Fruit fly (Drosophila melanogaster) whole organism, embryonic: Measurements from ENCODE around the gene CG3009.
A peak's percentile ranks its signal among the peaks of the same experiment; 100 is the strongest.

Source experiments
- CG11504 ChIP-seq: fragments of 200-800 bp; sonication (Bioruptor generic); optimal IDR thresholded peaks from 3 replicates; lab custom pipeline; 2019; ENCODE audit warnings: missing biosample characterization, mild to moderate bottlenecking, missing genetic modification characterization, moderate library complexity
- CG11560 ChIP-seq: fragments of 200-800 bp; sonication (Bioruptor generic); IDR thresholded peaks from 3 replicates; pipeline ENCODE4 v1.3.6; 2022; ENCODE audit warnings: missing biosample characterization, missing genetic modification characterization
- CG11723 ChIP-seq: fragments of 200-800 bp; sonication (Bioruptor generic); optimal IDR thresholded peaks from 2 replicates; lab custom pipeline; 2017; ENCODE audit warnings: missing biosample characterization, mild to moderate bottlenecking, missing genetic modification characterization
- CG13123 ChIP-seq: fragments of 200-800 bp; sonication (Bioruptor generic); optimal IDR thresholded peaks from 2 replicates; lab custom pipeline; 2016; ENCODE audit warnings: missing biosample characterization, missing genetic modification characterization
- CG14965 ChIP-seq: fragments of 200-800 bp; sonication (Bioruptor generic); optimal IDR thresholded peaks from 2 replicates; lab custom pipeline; 2016; ENCODE audit warnings: missing biosample characterization, missing genetic modification characterization, borderline replicate concordance
- CG15601 ChIP-seq: fragments of 200-800 bp; sonication (Bioruptor generic); optimal IDR thresholded peaks from 3 replicates; lab custom pipeline; 2019; ENCODE audit warnings: missing biosample characterization, mild to moderate bottlenecking, missing genetic modification characterization, moderate library complexity
- CG16815 ChIP-seq: fragments of 200-800 bp; sonication (Bioruptor generic); optimal IDR thresholded peaks from 3 replicates; lab custom pipeline; 2017; ENCODE audit warnings: missing biosample characterization, mild to moderate bottlenecking, missing genetic modification characterization
- CG17186 ChIP-seq: fragments of 200-800 bp; sonication (Bioruptor generic); optimal IDR thresholded peaks from 3 replicates; lab custom pipeline; 2017; ENCODE audit warnings: missing biosample characterization, missing genetic modification reagents, missing genetic modification characterization
- CG18764 ChIP-seq: fragments of 200-800 bp; sonication (Bioruptor generic); optimal IDR thresholded peaks from 3 replicates; lab custom pipeline; 2016; ENCODE audit warnings: missing biosample characterization, missing genetic modification characterization
- CG2678 ChIP-seq: fragments of 200-800 bp; sonication (Bioruptor generic); optimal IDR thresholded peaks from 3 replicates; lab custom pipeline; 2019; ENCODE audit warnings: missing biosample characterization, mild to moderate bottlenecking, missing genetic modification characterization, moderate library complexity
- CG3847 ChIP-seq: fragments of 200-800 bp; sonication (Bioruptor generic); IDR thresholded peaks from 2 replicates; pipeline ENCODE4 v1.3.6; 2022; ENCODE audit warnings: missing biosample characterization, missing genetic modification characterization
- CG4282 ChIP-seq: fragments of 200-800 bp; sonication (Bioruptor generic); optimal IDR thresholded peaks from 2 replicates; lab custom pipeline; 2016; ENCODE audit warnings: missing biosample characterization, missing genetic modification characterization
- CG4707 ChIP-seq: fragments of 200-800 bp; sonication (Bioruptor generic); optimal IDR thresholded peaks from 2 replicates; lab custom pipeline; 2018; ENCODE audit warnings: missing biosample characterization, mild to moderate bottlenecking, missing genetic modification characterization, moderate library complexity
- CG4730 ChIP-seq: fragments of 200-800 bp; sonication (Bioruptor generic); IDR thresholded peaks from 2 replicates; pipeline ENCODE4 v1.3.6; 2022; ENCODE audit warnings: missing biosample characterization, missing genetic modification characterization
- CG5953 ChIP-seq: fragments of 200-800 bp; sonication (Bioruptor generic); IDR thresholded peaks from 2 replicates; pipeline ENCODE4 v1.3.6; 2022; ENCODE audit warnings: missing biosample characterization, missing genetic modification characterization
- CG6654 ChIP-seq: fragments of 200-800 bp; sonication (Bioruptor generic); optimal IDR thresholded peaks from 2 replicates; lab custom pipeline; 2017; ENCODE audit warnings: missing biosample characterization, mild to moderate bottlenecking, missing genetic modification characterization
- CG7963 ChIP-seq: fragments of 200-800 bp; sonication (Bioruptor generic); IDR thresholded peaks from 3 replicates; pipeline ENCODE4 v1.3.6; 2022; ENCODE audit warnings: missing biosample characterization, missing genetic modification characterization; ENCODE audit not compliant: partially characterized antibody
- CG8290 ChIP-seq, 3 experiments: fragments of 200-800 bp; sonication (Bioruptor generic); optimal IDR thresholded peaks; 2 replicates each; lab custom pipeline; 2016 to 2019; ENCODE audit warnings: missing biosample characterization in 3 of 3, missing genetic modification characterization in 3 of 3, mild to moderate bottlenecking in 2 of 3, moderate library complexity in 1 of 3
- CG9817 ChIP-seq: fragments of 200-800 bp; sonication (Bioruptor generic); optimal IDR thresholded peaks from 2 replicates; lab custom pipeline; 2018; ENCODE audit warnings: missing biosample characterization, mild to moderate bottlenecking, missing genetic modification characterization, moderate library complexity
- E2f1 ChIP-seq: fragments of 200-800 bp; sonication (Bioruptor generic); IDR thresholded peaks from 2 replicates; pipeline ENCODE4 v1.3.6; 2022; ENCODE audit warnings: missing biosample characterization, missing genetic modification characterization
- Fer1 ChIP-seq: fragments of 200-800 bp; sonication (Bioruptor generic); optimal IDR thresholded peaks from 2 replicates; lab custom pipeline; 2017; ENCODE audit warnings: missing biosample characterization, mild to moderate bottlenecking, missing genetic modification characterization
- HHEX ChIP-seq: fragments of 200-800 bp; sonication (Bioruptor generic); optimal IDR thresholded peaks from 3 replicates; lab custom pipeline; 2017; ENCODE audit warnings: missing biosample characterization, mild to moderate bottlenecking, missing genetic modification characterization, missing genetic modification reagents
- HLH4C ChIP-seq: fragments of 200-800 bp; sonication (Bioruptor generic); IDR thresholded peaks from 3 replicates; pipeline ENCODE4 v1.3.6; 2022; ENCODE audit warnings: missing biosample characterization, missing genetic modification characterization; ENCODE audit not compliant: partially characterized antibody
- Hsf ChIP-seq: fragments of 200-800 bp; sonication (Bioruptor generic); optimal IDR thresholded peaks from 3 replicates; lab custom pipeline; 2016; ENCODE audit warnings: missing biosample characterization, missing genetic modification characterization
- Opbp ChIP-seq: fragments of 200-800 bp; sonication (Bioruptor generic); IDR thresholded peaks from 3 replicates; pipeline ENCODE4 v1.3.6; 2022; ENCODE audit warnings: missing biosample characterization, missing genetic modification characterization; ENCODE audit not compliant: partially characterized antibody
- Rfx ChIP-seq: fragments of 200-800 bp; sonication (Bioruptor generic); IDR thresholded peaks from 2 replicates; pipeline ENCODE4 v1.3.6; 2022; ENCODE audit warnings: missing biosample characterization, missing genetic modification characterization
- Scr ChIP-seq: fragments of 200-800 bp; sonication (Bioruptor generic); IDR thresholded peaks from 2 replicates; pipeline ENCODE4 v1.3.6; 2022; ENCODE audit warnings: missing biosample characterization, missing genetic modification characterization; ENCODE audit not compliant: partially characterized antibody
- Six4 ChIP-seq: fragments of 200-800 bp; sonication (Bioruptor generic); optimal IDR thresholded peaks from 2 replicates; lab custom pipeline; 2016; ENCODE audit warnings: missing biosample characterization, missing genetic modification characterization
- Ssrp ChIP-seq: fragments of 200-800 bp; sonication (Bioruptor generic); optimal IDR thresholded peaks from 2 replicates; lab custom pipeline; 2018; ENCODE audit warnings: missing biosample characterization, mild to moderate bottlenecking, missing genetic modification characterization, moderate library complexity
- ac ChIP-seq: fragments of 200-800 bp; sonication (Bioruptor generic); optimal IDR thresholded peaks from 3 replicates; lab custom pipeline; 2017; ENCODE audit warnings: missing biosample characterization, mild to moderate bottlenecking, missing genetic modification characterization
- br ChIP-seq: fragments of >200 bp; optimal IDR thresholded peaks from 2 replicates; lab custom pipeline; 2017
- cg ChIP-seq: fragments of 200-800 bp; sonication (Bioruptor generic); optimal IDR thresholded peaks from 3 replicates; lab custom pipeline; 2019; ENCODE audit warnings: missing biosample characterization, mild to moderate bottlenecking, missing genetic modification characterization, moderate library complexity
- corto ChIP-seq: fragments of 200-800 bp; sonication (Bioruptor generic); optimal IDR thresholded peaks from 2 replicates; lab custom pipeline; 2016; ENCODE audit warnings: missing biosample characterization, mild to moderate bottlenecking, missing genetic modification characterization, moderate library complexity
- danr ChIP-seq: fragments of 200-800 bp; sonication (Bioruptor generic); IDR thresholded peaks from 2 replicates; pipeline ENCODE4 v1.3.6; 2022; ENCODE audit warnings: missing biosample characterization, missing genetic modification characterization
- dati ChIP-seq: fragments of 200-800 bp; sonication (Bioruptor generic); IDR thresholded peaks from 2 replicates; pipeline ENCODE4 v1.3.6; 2022; ENCODE audit warnings: missing biosample characterization, missing genetic modification characterization
- dm ChIP-seq: fragments of 200-800 bp; sonication (Bioruptor generic); optimal IDR thresholded peaks from 3 replicates; lab custom pipeline; 2016; ENCODE audit warnings: missing biosample characterization, missing genetic modification characterization
- dmrt99B ChIP-seq: fragments of 200-800 bp; sonication (Bioruptor generic); optimal IDR thresholded peaks from 2 replicates; lab custom pipeline; 2018; ENCODE audit warnings: missing biosample characterization, mild to moderate bottlenecking, missing genetic modification characterization, moderate library complexity
- eve ChIP-seq, 2 experiments: fragments of >200 bp; optimal IDR thresholded peaks; 2 replicates each; lab custom pipeline; 2017; ENCODE audit warnings: missing biosample characterization in 2 of 2, missing genetic modification characterization in 2 of 2
- ftz-f1 ChIP-seq: fragments of 200-800 bp; sonication (Bioruptor generic); optimal IDR thresholded peaks from 2 replicates; lab custom pipeline; 2016; ENCODE audit warnings: missing biosample characterization, missing genetic modification characterization
- gt ChIP-seq: fragments of 200-800 bp; sonication (Bioruptor generic); IDR thresholded peaks from 2 replicates; pipeline ENCODE4 v1.3.6; 2022; ENCODE audit warnings: missing biosample characterization, missing genetic modification characterization
- knrl ChIP-seq: fragments of 200-800 bp; sonication (Bioruptor generic); IDR thresholded peaks from 3 replicates; pipeline ENCODE4 v1.3.6; 2022; ENCODE audit warnings: missing biosample characterization, missing genetic modification characterization; ENCODE audit not compliant: partially characterized antibody
- nerfin-1 ChIP-seq: fragments of 200-800 bp; sonication (Bioruptor generic); optimal IDR thresholded peaks from 3 replicates; lab custom pipeline; 2019; ENCODE audit warnings: missing biosample characterization, mild to moderate bottlenecking, missing genetic modification characterization, moderate library complexity
- nom ChIP-seq: fragments of 200-800 bp; sonication (Bioruptor generic); optimal IDR thresholded peaks from 2 replicates; lab custom pipeline; 2017; ENCODE audit warnings: missing biosample characterization, missing genetic modification characterization, mild to moderate bottlenecking, moderate library complexity, missing genetic modification reagents
- p53 ChIP-seq: fragments of 200-800 bp; sonication (Bioruptor generic); optimal IDR thresholded peaks from 2 replicates; lab custom pipeline; 2016; ENCODE audit warnings: missing biosample characterization, missing genetic modification characterization
- pb ChIP-seq: fragments of 200-800 bp; sonication (Bioruptor generic); optimal IDR thresholded peaks from 3 replicates; lab custom pipeline; 2016; ENCODE audit warnings: missing biosample characterization, missing genetic modification characterization
- peb ChIP-seq: fragments of 200-800 bp; sonication (Bioruptor generic); IDR thresholded peaks from 2 replicates; pipeline ENCODE4 v1.3.6; 2022; ENCODE audit warnings: missing biosample characterization, missing genetic modification characterization
- sd ChIP-seq: fragments of 200-800 bp; sonication (Bioruptor generic); optimal IDR thresholded peaks from 3 replicates; lab custom pipeline; 2018; ENCODE audit warnings: missing biosample characterization, mild to moderate bottlenecking, missing genetic modification characterization, moderate library complexity
- tap ChIP-seq: fragments of 200-800 bp; optimal IDR thresholded peaks from 3 replicates; lab custom pipeline; 2019; ENCODE audit warnings: missing biosample characterization, mild to moderate bottlenecking, missing genetic modification characterization, moderate library complexity
- tgo ChIP-seq: fragments of 200-800 bp; sonication (Bioruptor generic); IDR thresholded peaks from 3 replicates; pipeline ENCODE4 v1.3.6; 2022; ENCODE audit warnings: missing biosample characterization, missing genetic modification characterization
- tll ChIP-seq, 2 experiments: fragments of 200-800 bp in 1 of 2; fragments of >200 bp in 1 of 2; sonication (Bioruptor generic) in 1 of 2; optimal IDR thresholded peaks; 2 replicates each; lab custom pipeline; 2017 to 2019; ENCODE audit warnings: missing biosample characterization in 2 of 2, missing genetic modification characterization in 2 of 2, mild to moderate bottlenecking in 1 of 2, moderate library complexity in 1 of 2
- twi ChIP-seq: fragments of 200-800 bp; optimal IDR thresholded peaks from 2 replicates; lab custom pipeline; 2019; ENCODE audit warnings: missing biosample characterization, mild to moderate bottlenecking, missing genetic modification characterization, moderate library complexity

The CG3009 gene

dm6 chrX:4609737-4610136 lies 56.8 kb downstream of the CG3009 start (continued):
- peak; percentile 6 for TF ChIP-seq CG11723 (GFP tag; lab: Kevin White, UChicago)
- TF ChIP-seq CG9817 (tag; lab: Kevin White, UChicago): no peak
- no peak for TF ChIP-seq corto
- no peak for TF ChIP-seq cg
- TF ChIP-seq CG15601 (tag; lab: Kevin White, UChicago): peak; percentile 38
- no peak for TF ChIP-seq p53
- peak; percentile 31 for TF ChIP-seq CG13123 (GFP tag; lab: Kevin White, UChicago)
- no peak for TF ChIP-seq Hsf (GFP tag; lab: Kevin White, UChicago)
- TF ChIP-seq CG3847 (GFP tag; lab: Robert Waterston, UW): no peak
- no peak; the same call in 1 of the 2 replicates for TF ChIP-seq peb (GFP tag; lab: Robert Waterston, UW)
- TF ChIP-seq CG4707 (GFP tag; lab: Kevin White, UChicago): no peak
- no peak for TF ChIP-seq E2f1 (GFP tag; lab: Robert Waterston, UW)
- no peak for TF ChIP-seq Opbp (GFP tag; lab: Robert Waterston, UW)
- peak; percentile 11 for TF ChIP-seq tap
- TF ChIP-seq twi (tag; lab: Kevin White, UChicago): peak; percentile 54
- TF ChIP-seq CG6654 (GFP tag; lab: Kevin White, UChicago): no peak
- peak; percentile 46 for TF ChIP-seq ac (GFP tag; lab: Kevin White, UChicago)
- TF ChIP-seq ftz-f1 (GFP tag; lab: Kevin White, UChicago): no peak
- no peak for TF ChIP-seq eve (GFP tag; optimal IDR thresholded peaks at IDR 0.05; lab: Kevin White, UChicago)
- TF ChIP-seq CG11560 (tag; lab: Robert Waterston, UW): no peak
- no peak for TF ChIP-seq CG4282
- no peak for TF ChIP-seq CG14965 (GFP tag; lab: Kevin White, UChicago)
- TF ChIP-seq nerfin-1: peak; percentile 38
- TF ChIP-seq sd (tag; lab: Kevin White, UChicago): no peak
- no peak for TF ChIP-seq dmrt99B (tag; lab: Kevin White, UChicago)
- no peak for TF ChIP-seq knrl (GFP tag; lab: Robert Waterston, UW)
- TF ChIP-seq CG4730 (GFP tag; lab: Robert Waterston, UW): no peak
- no peak for TF ChIP-seq CG7963 (GFP tag; lab: Robert Waterston, UW)
- TF ChIP-seq pb (GFP tag; lab: Kevin White, UChicago): no peak
- TF ChIP-seq CG2678: peak; percentile 30
- no peak for TF ChIP-seq CG5953 (GFP tag; lab: Robert Waterston, UW)
- TF ChIP-seq CG18764 (GFP tag; lab: Kevin White, UChicago): no peak
- no peak for TF ChIP-seq CG16815
- no peak for TF ChIP-seq gt (GFP tag; lab: Robert Waterston, UW)
- TF ChIP-seq Fer1 (GFP tag; lab: Kevin White, UChicago): no peak
- no peak for TF ChIP-seq Ssrp (tag; lab: Kevin White, UChicago)
- TF ChIP-seq dm (GFP tag; lab: Kevin White, UChicago): no peak
- peak in 1 of 2 experiments; percentile 56 for TF ChIP-seq tll (GFP tag; optimal IDR thresholded peaks at IDR 0.05; lab: Kevin White, UChicago)
- no peak for TF ChIP-seq dati (GFP tag; lab: Robert Waterston, UW)
- TF ChIP-seq Scr (GFP tag; lab: Robert Waterston, UW): no peak
- TF ChIP-seq br (lab: Kevin White, UChicago): no peak
- peak; percentile 6 for TF ChIP-seq CG11504 (tag; lab: Kevin White, UChicago)
- TF ChIP-seq tgo: no peak
- no peak for TF ChIP-seq CG8290 (GFP tag; optimal IDR thresholded peaks at IDR 0.05; lab: Kevin White, UChicago)
- no peak for TF ChIP-seq CG8290 (tag; optimal IDR thresholded peaks at IDR 0.05; lab: Kevin White, UChicago)
- no peak for TF ChIP-seq HLH4C (GFP tag; lab: Robert Waterston, UW)
- TF ChIP-seq CG17186 (GFP tag; lab: Kevin White, UChicago): peak; percentile 9
- no peak for TF ChIP-seq Six4 (GFP tag; lab: Kevin White, UChicago)
- peak; percentile 0 for TF ChIP-seq HHEX (GFP tag; lab: Kevin White, UChicago)
- no peak for TF ChIP-seq nom
- no peak for TF ChIP-seq danr (GFP tag; lab: Robert Waterston, UW)
- no peak for TF ChIP-seq Rfx (GFP tag; lab: Robert Waterston, UW)
